Worm (Caenorhabditis elegans) whole organism, L1 larva: ENCODE results near the gene F13B6.3.

Source experiments
- C04F5.9 ChIP-seq: sonication (generic microtip); optimal IDR thresholded peaks from 2 replicates; lab custom pipeline; 2016; ENCODE audit warnings: missing genetic modification characterization, missing compliant biosample characterization
- C16A3.4 ChIP-seq: fragments of 150-350 bp; optimal IDR thresholded peaks from 2 replicates; lab custom pipeline; 2014; ENCODE audit warnings: missing biosample characterization, missing genetic modification characterization
- C34B4.2 ChIP-seq: sonication (generic microtip); optimal IDR thresholded peaks from 2 replicates; lab custom pipeline; 2017; ENCODE audit warnings: mild to moderate bottlenecking, missing genetic modification characterization, missing compliant biosample characterization
- F16B12.6 ChIP-seq: fragments of 150-350 bp; optimal IDR thresholded peaks from 2 replicates; lab custom pipeline; 2014; ENCODE audit warnings: missing biosample characterization, missing genetic modification characterization
- aha-1 ChIP-seq: fragments of 150-350 bp; optimal IDR thresholded peaks from 2 replicates; lab custom pipeline; 2014; ENCODE audit warnings: missing biosample characterization, missing genetic modification characterization
- aly-2 ChIP-seq: fragments of 150-350 bp; optimal IDR thresholded peaks from 2 replicates; lab custom pipeline; 2014; ENCODE audit warnings: missing biosample characterization, missing genetic modification characterization
- blmp-1 ChIP-seq: fragments of 150-350 bp; optimal IDR thresholded peaks from 2 replicates; lab custom pipeline; 2014; ENCODE audit warnings: missing biosample characterization, missing genetic modification characterization
- ceh-8 ChIP-seq: fragments of 200-800 bp; sonication (Bioruptor generic); optimal IDR thresholded peaks from 2 replicates; lab custom pipeline; 2018; ENCODE audit warnings: mild to moderate bottlenecking, missing genetic modification characterization, moderate library complexity, missing compliant biosample characterization
- ceh-82 ChIP-seq, 3 experiments: fragments of 150-350 bp in 1 of 3; sonication (generic microtip) in 2 of 3; optimal IDR thresholded peaks; 2 replicates each; lab custom pipeline; 2014 to 2017; ENCODE audit warnings: missing biosample characterization in 3 of 3, missing genetic modification characterization in 3 of 3
- ceh-88 ChIP-seq: fragments of 200-800 bp; sonication (Bioruptor generic); IDR thresholded peaks from 2 replicates; pipeline ENCODE4 v1.3.6; 2022; ENCODE audit warnings: missing genetic modification characterization, missing compliant biosample characterization
- ceh-90 ChIP-seq: sonication (generic microtip); optimal IDR thresholded peaks from 2 replicates; lab custom pipeline; 2016; ENCODE audit warnings: missing genetic modification characterization, missing compliant biosample characterization
- dpl-1 ChIP-seq, 3 experiments: fragments of 150-350 bp in 2 of 3; sonication (generic microtip) in 1 of 3; optimal IDR thresholded peaks; 2 replicates each; lab custom pipeline; 2014 to 2017; ENCODE audit warnings: missing biosample characterization in 3 of 3, missing genetic modification characterization in 3 of 3, missing genetic modification reagents in 3 of 3
- dsc-1 ChIP-seq: sonication (generic microtip); optimal IDR thresholded peaks from 2 replicates; lab custom pipeline; 2016; ENCODE audit warnings: mild to moderate bottlenecking, missing genetic modification characterization, missing compliant biosample characterization
- efl-3 ChIP-seq: fragments of 200-800 bp; sonication (Bioruptor generic); optimal IDR thresholded peaks from 2 replicates; lab custom pipeline; 2018; ENCODE audit warnings: mild to moderate bottlenecking, missing genetic modification characterization, missing compliant biosample characterization
- egl-13 ChIP-seq: sonication (generic microtip); optimal IDR thresholded peaks from 2 replicates; lab custom pipeline; 2016; ENCODE audit warnings: missing genotype, missing genetic modification reagents, missing genetic modification characterization, missing compliant biosample characterization
- egl-27 ChIP-seq, 2 experiments: fragments of 150-350 bp in 1 of 2; sonication (generic microtip); optimal IDR thresholded peaks; 3 replicates each; lab custom pipeline; 2017 to 2018; ENCODE audit warnings: missing biosample characterization in 2 of 2, missing genetic modification characterization in 2 of 2, missing genetic modification reagents in 2 of 2
- elt-3 ChIP-seq, 6 experiments: fragments of 150-350 bp in 1 of 6; sonication (generic microtip); optimal IDR thresholded peaks; 2 replicates each; lab custom pipeline; 2017 to 2018; ENCODE audit warnings: missing biosample characterization in 6 of 6, missing genetic modification characterization in 6 of 6, inconsistent platforms in 1 of 6
- fkh-10 ChIP-seq: sonication (generic microtip); optimal IDR thresholded peaks from 2 replicates; lab custom pipeline; 2017; ENCODE audit warnings: missing biosample characterization, missing genetic modification reagents, missing genetic modification characterization
- grh-1 ChIP-seq: fragments of 200-800 bp; sonication (Bioruptor generic); IDR thresholded peaks from 2 replicates; pipeline ENCODE4 v1.3.6; 2022; ENCODE audit warnings: missing genetic modification reagents, missing genetic modification characterization, missing compliant biosample characterization
- hpl-2 ChIP-seq: fragments of 150-350 bp; optimal IDR thresholded peaks from 2 replicates; lab custom pipeline; 2014; ENCODE audit warnings: missing biosample characterization, missing genetic modification reagents, missing genetic modification characterization
- irx-1 ChIP-seq: sonication (generic microtip); optimal IDR thresholded peaks from 2 replicates; lab custom pipeline; 2016; ENCODE audit warnings: missing genetic modification characterization, missing compliant biosample characterization
- jun-1 ChIP-seq: fragments of 150-350 bp; optimal IDR thresholded peaks from 2 replicates; lab custom pipeline; 2014; ENCODE audit warnings: missing biosample characterization, missing genetic modification reagents, missing genetic modification characterization
- lin-15B ChIP-seq: fragments of 150-350 bp; sonication (generic microtip); optimal IDR thresholded peaks from 3 replicates; lab custom pipeline; 2014; ENCODE audit warnings: missing biosample characterization, missing genetic modification characterization
- lin-35 ChIP-seq, 2 experiments: fragments of 150-350 bp; optimal IDR thresholded peaks; 2 replicates each; lab custom pipeline; 2014; ENCODE audit warnings: missing biosample characterization in 2 of 2, missing genetic modification characterization in 2 of 2, missing genetic modification reagents in 2 of 2
- lin-39 ChIP-seq: fragments of 150-350 bp; optimal IDR thresholded peaks from 2 replicates; lab custom pipeline; 2014; ENCODE audit warnings: missing biosample characterization, missing genetic modification reagents, missing genetic modification characterization
- lsy-2 ChIP-seq, 2 experiments: fragments of 150-350 bp; optimal IDR thresholded peaks; 2 replicates each; lab custom pipeline; 2014; ENCODE audit warnings: missing biosample characterization in 2 of 2, missing genetic modification characterization in 2 of 2
- mab-9 ChIP-seq: fragments of 200-800 bp; sonication (Bioruptor generic); IDR thresholded peaks from 2 replicates; pipeline ENCODE4 v1.3.6; 2022; ENCODE audit warnings: missing genetic modification reagents, missing genetic modification characterization, missing compliant biosample characterization
- mdl-1 ChIP-seq, 2 experiments: fragments of 150-350 bp; optimal IDR thresholded peaks; 2 replicates each; lab custom pipeline; 2014 to 2017; ENCODE audit warnings: missing biosample characterization in 2 of 2, missing genetic modification characterization in 2 of 2, inconsistent platforms in 1 of 2
- mef-2 ChIP-seq: fragments of 150-350 bp; optimal IDR thresholded peaks from 2 replicates; lab custom pipeline; 2014; ENCODE audit warnings: missing biosample characterization, missing genetic modification characterization
- mep-1 ChIP-seq: fragments of 150-350 bp; optimal IDR thresholded peaks from 2 replicates; lab custom pipeline; 2014; ENCODE audit warnings: missing biosample characterization, missing genetic modification characterization
- nhr-11 ChIP-seq: fragments of 150-350 bp; optimal IDR thresholded peaks from 2 replicates; lab custom pipeline; 2014; ENCODE audit warnings: missing biosample characterization, missing genetic modification characterization
- nhr-19 ChIP-seq: fragments of 200-800 bp; sonication (Bioruptor generic); conservative IDR thresholded peaks from 2 replicates; pipeline ENCODE4 v1.3.6; 2022; ENCODE audit warnings: missing genetic modification characterization, missing compliant biosample characterization
- nhr-237 ChIP-seq: fragments of 150-350 bp; optimal IDR thresholded peaks from 2 replicates; lab custom pipeline; 2014; ENCODE audit warnings: missing biosample characterization, missing genetic modification characterization
- nhr-71 ChIP-seq: sonication (generic microtip); optimal IDR thresholded peaks from 2 replicates; lab custom pipeline; 2016; ENCODE audit warnings: mild to moderate bottlenecking, missing genetic modification characterization, moderate library complexity, missing compliant biosample characterization
- nhr-76 ChIP-seq: sonication (generic microtip); optimal IDR thresholded peaks from 2 replicates; lab custom pipeline; 2017; ENCODE audit warnings: missing biosample characterization, missing genetic modification characterization
- nhr-84 ChIP-seq: sonication (generic microtip); optimal IDR thresholded peaks from 2 replicates; lab custom pipeline; 2017; ENCODE audit warnings: missing biosample characterization, missing genetic modification characterization
- nhr-85 ChIP-seq: sonication (generic microtip); peaks from one replicate; lab custom pipeline; 2016; ENCODE audit warnings: missing genetic modification characterization, inconsistent platforms, missing compliant biosample characterization
- nhr-90 ChIP-seq: sonication (generic microtip); optimal IDR thresholded peaks from 2 replicates; lab custom pipeline; 2016; ENCODE audit warnings: mild to moderate bottlenecking, missing genetic modification characterization, missing compliant biosample characterization; ENCODE audit not compliant: poor library complexity
- pqm-1 ChIP-seq: sonication (generic microtip); optimal IDR thresholded peaks from 3 replicates; lab custom pipeline; 2017; ENCODE audit warnings: missing biosample characterization, missing genetic modification characterization
- snpc-4 ChIP-seq: fragments of 150-350 bp; optimal IDR thresholded peaks from 2 replicates; lab custom pipeline; 2014; ENCODE audit warnings: missing biosample characterization, missing genetic modification characterization
- snu-23 ChIP-seq: sonication (generic microtip); optimal IDR thresholded peaks from 2 replicates; lab custom pipeline; 2016; ENCODE audit warnings: missing genetic modification characterization, missing compliant biosample characterization
- sup-37 ChIP-seq: fragments of 200-800 bp; sonication (Bioruptor generic); optimal IDR thresholded peaks from 2 replicates; lab custom pipeline; 2018; ENCODE audit warnings: mild to moderate bottlenecking, missing genetic modification characterization, missing compliant biosample characterization
- swsn-7 ChIP-seq: sonication (generic microtip); optimal IDR thresholded peaks from 2 replicates; lab custom pipeline; 2016; ENCODE audit warnings: missing genetic modification characterization, missing compliant biosample characterization
- tlp-1 ChIP-seq: fragments of 150-350 bp; optimal IDR thresholded peaks from 2 replicates; lab custom pipeline; 2014; ENCODE audit warnings: missing biosample characterization, missing genetic modification characterization
- unc-130 ChIP-seq: fragments of 150-350 bp; optimal IDR thresholded peaks from 2 replicates; lab custom pipeline; 2017; ENCODE audit warnings: missing biosample characterization, missing genetic modification characterization, inconsistent platforms
- unc-86 ChIP-seq: sonication (generic microtip); optimal IDR thresholded peaks from 2 replicates; lab custom pipeline; 2016; ENCODE audit warnings: missing genetic modification characterization, missing compliant biosample characterization
- unc-98 ChIP-seq: fragments of 200-800 bp; sonication (Bioruptor generic); IDR thresholded peaks from 2 replicates; pipeline ENCODE4 v1.3.6; 2022; ENCODE audit warnings: missing genetic modification characterization, missing compliant biosample characterization
- zag-1 ChIP-seq: fragments of 150-350 bp; optimal IDR thresholded peaks from 2 replicates; lab custom pipeline; 2014; ENCODE audit warnings: missing biosample characterization, missing genetic modification characterization
- zip-4 ChIP-seq: fragments of 200-800 bp; sonication (Bioruptor generic); optimal IDR thresholded peaks from 2 replicates; lab custom pipeline; 2018; ENCODE audit warnings: mild to moderate bottlenecking, missing genetic modification characterization, moderate library complexity, missing compliant biosample characterization
- ztf-11 ChIP-seq, 2 experiments: sonication (generic microtip); optimal IDR thresholded peaks; 2 replicates each; lab custom pipeline; 2016 to 2017; ENCODE audit warnings: missing genetic modification characterization in 2 of 2, missing biosample characterization in 1 of 2, missing compliant biosample characterization in 1 of 2

Gene F13B6.3

ce11 chrIV:7507841-7508509 lies 42.2 kb upstream of the F13B6.3 start, which contains the start of the genes vdac-1 and R05G6.5 (continued):
- no peak for TF ChIP-seq aha-1 (tag; lab: Kevin White, UChicago)
- peak; percentile 87 for TF ChIP-seq nhr-19 (GFP tag; lab: Robert Waterston, UW)
- peak; percentile 67 for TF ChIP-seq pqm-1 (tag; lab: Kevin White, UChicago)
- peak in 4 of 6 experiments; percentile 30 to 78 (median 46) for TF ChIP-seq elt-3 (tag; optimal IDR thresholded peaks at IDR 0.05; lab: Kevin White, UChicago)
- peak; percentile 54 for TF ChIP-seq mep-1 (tag; lab: Kevin White, UChicago)
- TF ChIP-seq mef-2 (tag; lab: Kevin White, UChicago): peak; percentile 30
- no peak for TF ChIP-seq ztf-11 (tag; optimal IDR thresholded peaks at IDR 0.05; lab: Kevin White, UChicago)
- peak; percentile 93 for TF ChIP-seq snu-23
- no peak for TF ChIP-seq hpl-2 (GFP tag; lab: Kevin White, UChicago)
- no peak for TF ChIP-seq nhr-84
- no peak for TF ChIP-seq zag-1 (tag; lab: Kevin White, UChicago)
- TF ChIP-seq blmp-1 (tag; lab: Kevin White, UChicago): peak; percentile 79
- peak; percentile 81 for TF ChIP-seq unc-130 (tag; lab: Kevin White, UChicago)
- TF ChIP-seq lsy-2 (tag; optimal IDR thresholded peaks at IDR 0.05; lab: Kevin White, UChicago): peak; percentile 77 to 90
- no peak for TF ChIP-seq irx-1 (tag; lab: Kevin White, UChicago)
- TF ChIP-seq nhr-85: peak; percentile 83
- peak; percentile 24 for TF ChIP-seq nhr-11 (tag; lab: Kevin White, UChicago)
- TF ChIP-seq fkh-10: peak; percentile 28
- peak; percentile 73 for TF ChIP-seq nhr-237 (tag; lab: Kevin White, UChicago)
- TF ChIP-seq nhr-71 (tag; lab: Kevin White, UChicago): peak; percentile 95
- peak in 1 of 2 experiments; percentile 33 for TF ChIP-seq egl-27 (tag; optimal IDR thresholded peaks at IDR 0.05; lab: Kevin White, UChicago)
- TF ChIP-seq jun-1: peak; percentile 58
- peak; percentile 77 for TF ChIP-seq grh-1
- peak; percentile 82 for TF ChIP-seq swsn-7
- TF ChIP-seq unc-86: peak; percentile 56
- TF ChIP-seq aly-2 (tag; lab: Kevin White, UChicago): no peak
- peak; percentile 17 for TF ChIP-seq egl-13 (tag; lab: Kevin White, UChicago)
- no peak for TF ChIP-seq tlp-1
- TF ChIP-seq lin-15B (tag; lab: Kevin White, UChicago): peak; percentile 72
- no peak for TF ChIP-seq lin-39 (tag; lab: Kevin White, UChicago)
- peak; percentile 49; the same call in 1 of the 2 replicates for TF ChIP-seq ceh-88 (GFP tag; lab: Robert Waterston, UW)
- TF ChIP-seq efl-3: no peak
- peak; percentile 90 for TF ChIP-seq C16A3.4 (tag; lab: Kevin White, UChicago)
- peak; percentile 42 to 93 (median 70) for TF ChIP-seq ceh-82 (tag; optimal IDR thresholded peaks at IDR 0.05; lab: Kevin White, UChicago)
- TF ChIP-seq unc-98 (GFP tag; lab: Robert Waterston, UW): no peak
- TF ChIP-seq F16B12.6 (tag; lab: Kevin White, UChicago): no peak
- peak; percentile 94 to 97 for TF ChIP-seq lin-35 (GFP tag; optimal IDR thresholded peaks at IDR 0.05; lab: Kevin White, UChicago)
- peak in 1 of 2 experiments; percentile 89 for TF ChIP-seq mdl-1 (tag; optimal IDR thresholded peaks at IDR 0.05; lab: Kevin White, UChicago)
- TF ChIP-seq dpl-1 (GFP tag; optimal IDR thresholded peaks at IDR 0.05; lab: Kevin White, UChicago): peak; percentile 89 to 92 (median 92)
- peak; percentile 57 for TF ChIP-seq dsc-1 (tag; lab: Kevin White, UChicago)
- no peak for TF ChIP-seq zip-4 (GFP tag; lab: Kevin White, UChicago)
- TF ChIP-seq nhr-90 (tag; lab: Kevin White, UChicago): peak; percentile 80
- no peak for TF ChIP-seq C04F5.9 (tag; lab: Kevin White, UChicago)
- no peak for TF ChIP-seq ceh-8
- TF ChIP-seq C34B4.2: peak; percentile 87
- 0 out of 2 replicates have a peak, but pooled peaks have one; percentile 17 for TF ChIP-seq mab-9 (GFP tag; lab: Robert Waterston, UW)
- TF ChIP-seq ceh-90: no peak
- TF ChIP-seq nhr-76 (tag; lab: Kevin White, UChicago): no peak
- TF ChIP-seq snpc-4: peak; percentile 11
- peak; percentile 25 for TF ChIP-seq sup-37 (GFP tag; lab: Kevin White, UChicago)
